Worm (Caenorhabditis elegans) whole organism, young adult: ENCODE data around the gene lsm-1.

Experiments
- B0035.1 ChIP-seq: sonication (generic microtip); optimal IDR thresholded peaks from 2 replicates; lab custom pipeline; 2016; ENCODE audit warnings: missing genetic modification characterization, mild to moderate bottlenecking, missing compliant biosample characterization, missing genotype, missing genetic modification reagents
- B0336.3 ChIP-seq: fragments of 200-800 bp; sonication (Bioruptor generic); IDR thresholded peaks from 2 replicates; pipeline ENCODE4 v1.3.6; 2022; ENCODE audit warnings: missing genetic modification characterization, missing compliant biosample characterization
- D2030.7 ChIP-seq: fragments of 200-800 bp; sonication (Bioruptor generic); IDR thresholded peaks from 2 replicates; pipeline ENCODE4 v1.3.6; 2022; ENCODE audit warnings: missing genetic modification reagents, missing genetic modification characterization, missing compliant biosample characterization
- F22D6.2 ChIP-seq: sonication (generic microtip); optimal IDR thresholded peaks from 2 replicates; lab custom pipeline; 2016; ENCODE audit warnings: mild to moderate bottlenecking, missing genetic modification characterization, missing compliant biosample characterization
- F33H1.4 ChIP-seq: fragments of 200-800 bp; sonication (Bioruptor generic); IDR thresholded peaks from 2 replicates; pipeline ENCODE4 v1.3.6; 2022; ENCODE audit warnings: missing genetic modification reagents, missing genetic modification characterization, missing compliant biosample characterization
- F37B4.10 ChIP-seq: fragments of 200-800 bp; sonication (Bioruptor generic); IDR thresholded peaks from 2 replicates; pipeline ENCODE4 v1.3.6; 2022; ENCODE audit warnings: missing genetic modification characterization, missing compliant biosample characterization
- F39B2.1 ChIP-seq: fragments of 200-800 bp; sonication (Bioruptor generic); IDR thresholded peaks from 2 replicates; pipeline ENCODE4 v1.3.6; 2022; ENCODE audit warnings: missing genetic modification reagents, missing genetic modification characterization, missing compliant biosample characterization
- F52B5.7 ChIP-seq: sonication (generic microtip); optimal IDR thresholded peaks from 2 replicates; lab custom pipeline; 2016; ENCODE audit warnings: mild to moderate bottlenecking, missing genetic modification characterization, missing compliant biosample characterization
- F57C9.4 ChIP-seq: sonication (generic microtip); optimal IDR thresholded peaks from 2 replicates; lab custom pipeline; 2017; ENCODE audit warnings: mild to moderate bottlenecking, missing genetic modification characterization, missing compliant biosample characterization
- K12H6.12 ChIP-seq: fragments of 200-800 bp; sonication (Bioruptor generic); optimal IDR thresholded peaks from 2 replicates; lab custom pipeline; 2018; ENCODE audit warnings: mild to moderate bottlenecking, missing genetic modification characterization, missing compliant biosample characterization
- T26A5.8 ChIP-seq: sonication (generic microtip); optimal IDR thresholded peaks from 2 replicates; lab custom pipeline; 2016; ENCODE audit warnings: missing genetic modification characterization, missing compliant biosample characterization
- Y53G8AR.9 ChIP-seq: fragments of 200-800 bp; sonication (Bioruptor generic); conservative IDR thresholded peaks from 2 replicates; pipeline ENCODE4 v1.3.6; 2022; ENCODE audit warnings: missing genetic modification reagents, missing genetic modification characterization, missing compliant biosample characterization
- Y56A3A.18 ChIP-seq: fragments of 200-800 bp; sonication (Bioruptor generic); IDR thresholded peaks from 2 replicates; pipeline ENCODE4 v1.3.6; 2022; ENCODE audit warnings: missing genetic modification reagents, missing genetic modification characterization, missing compliant biosample characterization
- Y95B8A.8 ChIP-seq: fragments of 200-800 bp; sonication (Bioruptor generic); IDR thresholded peaks from 2 replicates; pipeline ENCODE4 v1.3.6; 2022; ENCODE audit warnings: missing genetic modification reagents, missing genetic modification characterization, missing compliant biosample characterization
- akir-1 ChIP-seq: fragments of 200-800 bp; sonication (Bioruptor generic); optimal IDR thresholded peaks from 2 replicates; lab custom pipeline; 2018; ENCODE audit warnings: mild to moderate bottlenecking, missing genetic modification characterization, moderate library complexity, missing compliant biosample characterization
- aptf-2 ChIP-seq: fragments of 200-800 bp; sonication (Bioruptor generic); conservative IDR thresholded peaks from 2 replicates; pipeline ENCODE4 v1.3.6; 2022; ENCODE audit warnings: missing genetic modification reagents, missing genetic modification characterization, missing compliant biosample characterization
- atf-7 ChIP-seq: sonication (generic microtip); optimal IDR thresholded peaks from 2 replicates; lab custom pipeline; 2017; ENCODE audit warnings: mild to moderate bottlenecking, missing genetic modification characterization, missing compliant biosample characterization
- attf-6 ChIP-seq: fragments of 200-800 bp; sonication (Bioruptor generic); IDR thresholded peaks from 2 replicates; pipeline ENCODE4 v1.3.6; 2022; ENCODE audit warnings: missing genetic modification reagents, missing genetic modification characterization, missing compliant biosample characterization
- bed-1 ChIP-seq: fragments of 200-800 bp; sonication (Bioruptor generic); IDR thresholded peaks from 2 replicates; pipeline ENCODE4 v1.3.6; 2022; ENCODE audit warnings: missing genetic modification reagents, missing genetic modification characterization, missing compliant biosample characterization
- cebp-2 ChIP-seq: fragments of 200-800 bp; sonication (Bioruptor generic); IDR thresholded peaks from 2 replicates; pipeline ENCODE4 v1.3.6; 2022; ENCODE audit warnings: missing genetic modification characterization, missing compliant biosample characterization
- ceh-27 ChIP-seq: fragments of 200-800 bp; sonication (Bioruptor generic); optimal IDR thresholded peaks from 2 replicates; lab custom pipeline; 2018; ENCODE audit warnings: mild to moderate bottlenecking, missing genetic modification characterization, moderate library complexity, missing compliant biosample characterization
- ceh-58 ChIP-seq: fragments of 200-800 bp; sonication (Bioruptor generic); IDR thresholded peaks from 2 replicates; pipeline ENCODE4 v1.3.6; 2022; ENCODE audit warnings: missing genetic modification characterization, missing compliant biosample characterization
- ceh-79 ChIP-seq: sonication (generic microtip); optimal IDR thresholded peaks from 2 replicates; lab custom pipeline; 2017; ENCODE audit warnings: mild to moderate bottlenecking, missing genetic modification characterization, missing compliant biosample characterization
- dox-1 ChIP-seq: fragments of 200-800 bp; sonication (Bioruptor generic); IDR thresholded peaks from 2 replicates; pipeline ENCODE4 v1.3.6; 2022; ENCODE audit warnings: missing genetic modification reagents, missing genetic modification characterization, missing compliant biosample characterization
- dpff-1 ChIP-seq: sonication (generic microtip); optimal IDR thresholded peaks from 2 replicates; lab custom pipeline; 2017; ENCODE audit warnings: mild to moderate bottlenecking, missing genetic modification characterization, missing compliant biosample characterization
- egl-18 ChIP-seq: fragments of 200-800 bp; sonication (Bioruptor generic); IDR thresholded peaks from 2 replicates; pipeline ENCODE4 v1.3.6; 2022; ENCODE audit warnings: missing genetic modification reagents, missing genetic modification characterization, missing compliant biosample characterization
- fkh-3 ChIP-seq: sonication (generic microtip); optimal IDR thresholded peaks from 2 replicates; lab custom pipeline; 2016; ENCODE audit warnings: mild to moderate bottlenecking, missing genetic modification characterization, missing compliant biosample characterization
- gei-17 ChIP-seq: fragments of 200-800 bp; sonication (Bioruptor generic); optimal IDR thresholded peaks from 2 replicates; lab custom pipeline; 2018; ENCODE audit warnings: mild to moderate bottlenecking, missing genetic modification characterization, missing compliant biosample characterization
- lin-35 ChIP-seq, 3 experiments: fragments of 150-350 bp in 2 of 3; sonication (generic microtip) in 1 of 3; optimal IDR thresholded peaks; 2 replicates each; lab custom pipeline; 2014 to 2018; ENCODE audit warnings: missing biosample characterization in 3 of 3, missing genetic modification characterization in 3 of 3, missing genetic modification reagents in 3 of 3
- lsl-1 ChIP-seq: fragments of 200-800 bp; sonication (Bioruptor generic); optimal IDR thresholded peaks from 2 replicates; lab custom pipeline; 2018; ENCODE audit warnings: mild to moderate bottlenecking, missing genetic modification characterization, moderate library complexity, missing compliant biosample characterization
- madf-10 ChIP-seq: sonication (generic microtip); optimal IDR thresholded peaks from 2 replicates; lab custom pipeline; 2016; ENCODE audit warnings: mild to moderate bottlenecking, missing genetic modification characterization, missing compliant biosample characterization
- madf-6 ChIP-seq: fragments of 200-800 bp; sonication (Bioruptor generic); IDR thresholded peaks from 2 replicates; pipeline ENCODE4 v1.3.6; 2022; ENCODE audit warnings: missing genetic modification reagents, missing genetic modification characterization, missing compliant biosample characterization
- mxl-1 ChIP-seq: sonication (generic microtip); optimal IDR thresholded peaks from 2 replicates; lab custom pipeline; 2016; ENCODE audit warnings: missing genetic modification characterization, missing compliant biosample characterization
- nfya-1 ChIP-seq: sonication (generic microtip); optimal IDR thresholded peaks from 2 replicates; lab custom pipeline; 2017; ENCODE audit warnings: antibody characterized with exemption, missing compliant biosample characterization, missing genetic modification characterization, borderline replicate concordance; ENCODE audit not compliant: insufficient read depth
- nhr-90 ChIP-seq: sonication (generic microtip); optimal IDR thresholded peaks from 2 replicates; lab custom pipeline; 2016; ENCODE audit warnings: missing genotype, mild to moderate bottlenecking, missing genetic modification characterization, missing compliant biosample characterization
- rec-8 ChIP-seq, 2 experiments: sonication (generic microtip); optimal IDR thresholded peaks; 2 replicates each; lab custom pipeline; 2016; ENCODE audit warnings: mild to moderate bottlenecking in 2 of 2, missing genetic modification characterization in 2 of 2, missing genetic modification reagents in 2 of 2, missing genotype in 2 of 2, missing biosample characterization in 1 of 2, missing compliant biosample characterization in 1 of 2, moderate library complexity in 1 of 2
- repo-1 ChIP-seq: sonication (generic microtip); optimal IDR thresholded peaks from 2 replicates; lab custom pipeline; 2017; ENCODE audit warnings: mild to moderate bottlenecking, missing genetic modification characterization, missing compliant biosample characterization
- rpc-1 ChIP-seq, 2 experiments: fragments of 150-350 bp in 1 of 2; sonication (generic microtip) in 1 of 2; optimal IDR thresholded peaks; 2 replicates each; lab custom pipeline; 2014 to 2018; ENCODE audit warnings: missing biosample characterization in 1 of 2, missing genetic modification characterization in 1 of 2, missing genetic modification reagents in 1 of 2, missing genotype in 1 of 2
- sea-2 ChIP-seq: fragments of 200-800 bp; sonication (Bioruptor generic); IDR thresholded peaks from 2 replicates; pipeline ENCODE4 v1.3.6; 2022; ENCODE audit warnings: missing genetic modification characterization, missing compliant biosample characterization
- sptf-2 ChIP-seq: fragments of 200-800 bp; sonication (Bioruptor generic); optimal IDR thresholded peaks from 2 replicates; lab custom pipeline; 2018; ENCODE audit warnings: mild to moderate bottlenecking, missing genetic modification characterization, missing compliant biosample characterization
- tbp1 ChIP-seq: fragments of 200-800 bp; sonication (Bioruptor generic); optimal IDR thresholded peaks from 2 replicates; lab custom pipeline; 2018; ENCODE audit warnings: mild to moderate bottlenecking, missing genetic modification characterization, missing compliant biosample characterization
- unc-130 ChIP-seq: sonication (generic microtip); optimal IDR thresholded peaks from 2 replicates; lab custom pipeline; 2016; ENCODE audit warnings: missing genetic modification reagents, missing genetic modification characterization, missing compliant biosample characterization
- xnd-1 ChIP-seq: sonication (generic microtip); optimal IDR thresholded peaks from 2 replicates; lab custom pipeline; 2016; ENCODE audit warnings: missing genotype, missing genetic modification reagents, missing genetic modification characterization, missing compliant biosample characterization
- zim-3 ChIP-seq: sonication (generic microtip); optimal IDR thresholded peaks from 2 replicates; lab custom pipeline; 2017; ENCODE audit warnings: mild to moderate bottlenecking, missing genetic modification characterization, moderate library complexity, missing compliant biosample characterization
- ztf-25 ChIP-seq: fragments of 200-800 bp; sonication (Bioruptor generic); IDR thresholded peaks from 2 replicates; pipeline ENCODE4 v1.3.6; 2022; ENCODE audit warnings: missing genetic modification reagents, missing genetic modification characterization, missing compliant biosample characterization
- ztf-28 ChIP-seq: fragments of 200-800 bp; sonication (Bioruptor generic); IDR thresholded peaks from 2 replicates; pipeline ENCODE4 v1.3.6; 2022; ENCODE audit warnings: missing genetic modification reagents, missing genetic modification characterization, missing compliant biosample characterization
- ztf-3 ChIP-seq: fragments of 200-800 bp; sonication (Bioruptor generic); optimal IDR thresholded peaks from 2 replicates; lab custom pipeline; 2018; ENCODE audit warnings: mild to moderate bottlenecking, missing genetic modification characterization, missing compliant biosample characterization

Gene lsm-1

ce11 chrII:11096233-11096632 lies 30.5 kb upstream of the lsm-1 start, which contains the start of gene nbs-1 (continued):
- TF ChIP-seq egl-18 (GFP tag; lab: Robert Waterston, UW), result no peak
- no peak for TF ChIP-seq dox-1 (GFP tag; lab: Robert Waterston, UW)
- TF ChIP-seq cebp-2 (GFP tag; lab: Robert Waterston, UW), result no peak
- TF ChIP-seq xnd-1 (tag; lab: Kevin White, UChicago), result peak; percentile 38
- no peak for TF ChIP-seq ztf-28 (GFP tag; lab: Robert Waterston, UW)
- no peak for TF ChIP-seq ceh-27
- TF ChIP-seq F39B2.1 (GFP tag; lab: Robert Waterston, UW), result peak; percentile 67; the same call in 1 of the 2 replicates
- TF ChIP-seq repo-1 (tag; lab: Kevin White, UChicago), result no peak
- TF ChIP-seq dpff-1, result no peak
- no peak for TF ChIP-seq F52B5.7 (tag; lab: Kevin White, UChicago)
- TF ChIP-seq lin-35 (GFP tag; optimal IDR thresholded peaks at IDR 0.05; lab: Kevin White, UChicago), result no peak
- peak; percentile 80 for TF ChIP-seq B0336.3 (GFP tag; lab: Robert Waterston, UW)
- TF ChIP-seq D2030.7 (GFP tag; lab: Robert Waterston, UW), result no peak; the same call in 1 of the 2 replicates
- TF ChIP-seq K12H6.12 (tag; lab: Kevin White, UChicago), result no peak
- no peak for TF ChIP-seq Y95B8A.8
- peak; percentile 16 for TF ChIP-seq fkh-3 (tag; lab: Kevin White, UChicago)
- no peak for TF ChIP-seq ztf-3 (GFP tag; lab: Kevin White, UChicago)
- no peak for TF ChIP-seq tbp1
- TF ChIP-seq ceh-79, result no peak
- no peak for TF ChIP-seq F57C9.4 (tag; lab: Kevin White, UChicago)
- peak; percentile 8 for TF ChIP-seq T26A5.8 (tag; lab: Kevin White, UChicago)
- TF ChIP-seq, all 124 proteins: peak for 29

- TF ChIP-seq nhr-90 (tag; lab: Kevin White, UChicago) (no peak), sptf-2 (no peak), zim-3 (tag; lab: Kevin White, UChicago) (no peak), Y56A3A.18 (no peak), attf-6 (GFP tag; lab: Robert Waterston, UW) (no peak), bed-1 (GFP tag; lab: Robert Waterston, UW) (no peak), ztf-25 (GFP tag; lab: Robert Waterston, UW) (no peak), madf-10 (tag; lab: Kevin White, UChicago) (no peak), atf-7 (tag; lab: Kevin White, UChicago) (no peak), F52B5.7 (tag; lab: Kevin White, UChicago) (no peak), sea-2 (GFP tag; lab: Robert Waterston, UW) (no peak), mxl-1 (tag; lab: Kevin White, UChicago) (no peak), Y53G8AR.9 (GFP tag; lab: Robert Waterston, UW) (no peak), rec-8 (tag; optimal IDR thresholded peaks at IDR 0.05; lab: Kevin White, UChicago) (no peak), lsl-1 (peak; percentile 89), F39B2.1 (GFP tag; lab: Robert Waterston, UW) (no peak), rpc-1 (optimal IDR thresholded peaks at IDR 0.05; lab: Kevin White, UChicago) (no peak), rpc-1 (tag; optimal IDR thresholded peaks at IDR 0.05; lab: Kevin White, UChicago) (no peak), akir-1 (GFP tag; lab: Kevin White, UChicago) (no peak), F37B4.10 (GFP tag; lab: Robert Waterston, UW) (no peak), xnd-1 (tag; lab: Kevin White, UChicago) (no peak), ceh-58 (no peak), cebp-2 (GFP tag; lab: Robert Waterston, UW) (no peak), aptf-2 (GFP tag; lab: Robert Waterston, UW) (no peak), F33H1.4 (GFP tag; lab: Robert Waterston, UW) (peak; percentile 95), F22D6.2 (tag; lab: Kevin White, UChicago) (no peak), Y95B8A.8 (no peak), B0035.1 (tag; lab: Kevin White, UChicago) (no peak), unc-130 (no peak), gei-17 (GFP tag; lab: Kevin White, UChicago) (no peak), madf-6 (GFP tag; lab: Robert Waterston, UW) (peak; percentile 70), nfya-1 (no peak)
Observed at ce11 chrII:11097154-11097887, 29.4 kb upstream of the lsm-1 start, which contains the start of the genes rpl-36.A and nuo-1. Gene rpl-36.A, minus strand, starts transcription at chrII:11097204. Gene nuo-1, plus strand, starts transcription at chrII:11097837.
